Fruit fly (Drosophila melanogaster) whole organism, pupa: ENCODE data around the gene CG3071.

Experiments used
- CG10348 ChIP-seq: fragments of 200-800 bp; sonication (Bioruptor generic); IDR thresholded peaks from 2 replicates; pipeline ENCODE4 v1.3.6; 2022; ENCODE audit warnings: missing biosample characterization, missing genetic modification characterization
- CG12605 ChIP-seq: fragments of 200-800 bp; sonication (Bioruptor generic); IDR thresholded peaks from 2 replicates; pipeline ENCODE4 v1.3.6; 2022; ENCODE audit warnings: missing biosample characterization, missing genetic modification characterization
- CG13204 ChIP-seq: fragments of 200-800 bp; sonication (Bioruptor generic); optimal IDR thresholded peaks from 2 replicates; lab custom pipeline; 2018; ENCODE audit warnings: missing biosample characterization, mild to moderate bottlenecking, missing genetic modification characterization, moderate library complexity
- CG14655 ChIP-seq: fragments of 200-800 bp; sonication (Bioruptor generic); optimal IDR thresholded peaks from 3 replicates; lab custom pipeline; 2017; ENCODE audit warnings: mild to moderate bottlenecking, missing biosample characterization, missing genetic modification reagents, missing genetic modification characterization
- CG17806 ChIP-seq: fragments of 200-800 bp; sonication (Bioruptor generic); optimal IDR thresholded peaks from 2 replicates; lab custom pipeline; 2018; ENCODE audit warnings: missing biosample characterization, mild to moderate bottlenecking, missing genetic modification characterization, moderate library complexity
- CG32121 ChIP-seq: fragments of 200-800 bp; sonication (Bioruptor generic); IDR thresholded peaks from 2 replicates; pipeline ENCODE4 v1.3.6; 2022; ENCODE audit warnings: missing biosample characterization, missing genetic modification characterization
- CG4496 ChIP-seq: fragments of 200-800 bp; sonication (Bioruptor generic); IDR thresholded peaks from 3 replicates; pipeline ENCODE4 v1.3.6; 2022; ENCODE audit warnings: missing biosample characterization, missing genetic modification characterization
- CG8159 ChIP-seq: fragments of 200-800 bp; sonication (Bioruptor generic); optimal IDR thresholded peaks from 3 replicates; lab custom pipeline; 2018; ENCODE audit warnings: missing biosample characterization, mild to moderate bottlenecking, missing genetic modification characterization, moderate library complexity
- CG8301 ChIP-seq: fragments of 200-800 bp; sonication (Bioruptor generic); optimal IDR thresholded peaks from 2 replicates; lab custom pipeline; 2018; ENCODE audit warnings: missing biosample characterization, mild to moderate bottlenecking, missing genetic modification characterization
- CG9948 ChIP-seq: fragments of 200-800 bp; sonication (Bioruptor generic); optimal IDR thresholded peaks from 2 replicates; lab custom pipeline; 2018; ENCODE audit warnings: missing biosample characterization, mild to moderate bottlenecking, missing genetic modification characterization, moderate library complexity
- EcR ChIP-seq: fragments of 200-800 bp; sonication (Bioruptor generic); optimal IDR thresholded peaks from 3 replicates; lab custom pipeline; 2019; ENCODE audit warnings: missing biosample characterization, missing genetic modification characterization, mild to moderate bottlenecking, moderate library complexity, missing genetic modification reagents
- Ets98B ChIP-seq: fragments of 200-800 bp; sonication (Bioruptor generic); IDR thresholded peaks from 2 replicates; pipeline ENCODE4 v1.3.6; 2022; ENCODE audit warnings: missing biosample characterization, missing genetic modification characterization
- Pif1A ChIP-seq: fragments of 200-800 bp; sonication (Bioruptor generic); optimal IDR thresholded peaks from 3 replicates; lab custom pipeline; 2016; ENCODE audit warnings: missing biosample characterization, missing genetic modification characterization
- Pif1B ChIP-seq: fragments of 200-800 bp; sonication (Bioruptor generic); optimal IDR thresholded peaks from 3 replicates; lab custom pipeline; 2016; ENCODE audit warnings: missing biosample characterization, missing genetic modification characterization
- Snoo ChIP-seq: fragments of 200-800 bp; sonication (Bioruptor generic); optimal IDR thresholded peaks from 3 replicates; lab custom pipeline; 2017; ENCODE audit warnings: missing biosample characterization, mild to moderate bottlenecking, missing genetic modification characterization, inconsistent platforms
- fd96Ca ChIP-seq: fragments of 200-800 bp; sonication (Bioruptor generic); IDR thresholded peaks from 3 replicates; pipeline ENCODE4 v1.3.6; 2022; ENCODE audit warnings: missing biosample characterization, missing genetic modification characterization
- gl ChIP-seq: fragments of 200-800 bp; sonication (Bioruptor generic); optimal IDR thresholded peaks from 2 replicates; lab custom pipeline; 2018; ENCODE audit warnings: missing biosample characterization, mild to moderate bottlenecking, missing genetic modification characterization
- rn ChIP-seq: fragments of 200-800 bp; sonication (Bioruptor generic); IDR thresholded peaks from 2 replicates; pipeline ENCODE4 v1.3.6; 2022; ENCODE audit warnings: missing biosample characterization, missing genetic modification characterization

Gene CG3071

dm6 chrX:2306760-2307159 lies 44.1 kb downstream of the CG3071 start:
- peak; percentile 10 for TF ChIP-seq CG13204 (GFP tag; lab: Kevin White, UChicago)
- TF ChIP-seq Ets98B: no peak

dm6 chrX:2307564-2307963 lies 44.9 kb downstream of the CG3071 start:
- TF ChIP-seq CG10348 (no peak), CG13204 (GFP tag; lab: Kevin White, UChicago) (peak; percentile 61), CG8159 (peak; percentile 10), gl (tag; lab: Kevin White, UChicago) (peak; percentile 19), Pif1A (GFP tag; lab: Kevin White, UChicago) (no peak), rn (GFP tag; lab: Robert Waterston, UW) (no peak), CG4496 (GFP tag; lab: Robert Waterston, UW) (no peak), fd96Ca (GFP tag; lab: Robert Waterston, UW) (no peak), Pif1B (GFP tag; lab: Kevin White, UChicago) (no peak), CG9948 (tag; lab: Kevin White, UChicago) (peak; percentile 11), EcR (peak; percentile 23), CG12605 (GFP tag; lab: Robert Waterston, UW) (no peak), Snoo (tag; lab: Kevin White, UChicago) (no peak), CG32121 (no peak), CG17806 (tag; lab: Kevin White, UChicago) (no peak), CG14655 (GFP tag; lab: Kevin White, UChicago) (no peak), CG8301 (tag; lab: Kevin White, UChicago) (no peak)
- TF ChIP-seq, all 21 proteins: peak for 5

- TF ChIP-seq Pif1A (GFP tag; lab: Kevin White, UChicago) (no peak), rn (GFP tag; lab: Robert Waterston, UW) (no peak), CG10348 (no peak), EcR (peak; percentile 19), CG13204 (GFP tag; lab: Kevin White, UChicago) (no peak), CG17806 (tag; lab: Kevin White, UChicago) (no peak), CG8301 (tag; lab: Kevin White, UChicago) (no peak), CG32121 (no peak)
These were observed 45.8 kb downstream of the CG3071 start for dm6 chrX:2308403-2308965.
